Worm (Caenorhabditis elegans) whole organism, midembryonic: ENCODE data around the gene clec-137.

Source experiments
- T22C8.4 ChIP-seq: fragments of 200-800 bp; sonication (Bioruptor generic); IDR thresholded peaks from 2 replicates; pipeline ENCODE4 v1.3.6; 2022; ENCODE audit warnings: missing genetic modification characterization, missing compliant biosample characterization
- cog-1 ChIP-seq: sonication (generic microtip); optimal IDR thresholded peaks from 2 replicates; lab custom pipeline; 2016; ENCODE audit warnings: missing genetic modification characterization, missing compliant biosample characterization
- flt-1 ChIP-seq: fragments of 200-800 bp; sonication (Bioruptor generic); IDR thresholded peaks from 2 replicates; pipeline ENCODE4 v1.3.6; 2022; ENCODE audit warnings: missing genetic modification characterization, missing compliant biosample characterization
- klf-2 ChIP-seq: fragments of 200-800 bp; sonication (Bioruptor generic); conservative IDR thresholded peaks from 2 replicates; pipeline ENCODE4 v1.3.6; 2022; ENCODE audit warnings: missing genetic modification reagents, missing genetic modification characterization, missing compliant biosample characterization
- med-1 ChIP-seq: sonication (generic microtip); optimal IDR thresholded peaks from 2 replicates; lab custom pipeline; 2017; ENCODE audit warnings: missing genetic modification characterization, mild to moderate bottlenecking, missing compliant biosample characterization, antibody characterized with exemption, missing genetic modification reagents; ENCODE audit not compliant: insufficient read depth
- ref-1 ChIP-seq: fragments of 200-800 bp; sonication (Bioruptor generic); conservative IDR thresholded peaks from 2 replicates; pipeline ENCODE4 v1.3.6; 2022; ENCODE audit warnings: missing genetic modification reagents, missing genetic modification characterization, missing compliant biosample characterization
- tab-1 ChIP-seq: fragments of 200-800 bp; sonication (Bioruptor generic); IDR thresholded peaks from 2 replicates; pipeline ENCODE4 v1.3.6; 2022; ENCODE audit warnings: missing genetic modification characterization, missing compliant biosample characterization
- ztf-23 ChIP-seq: fragments of 200-800 bp; sonication (Bioruptor generic); IDR thresholded peaks from 2 replicates; pipeline ENCODE4 v1.3.6; 2022; ENCODE audit warnings: missing genetic modification reagents, missing genetic modification characterization, missing compliant biosample characterization
- ztf-29 ChIP-seq: fragments of 200-800 bp; sonication (Bioruptor generic); IDR thresholded peaks from 2 replicates; pipeline ENCODE4 v1.3.6; 2022; ENCODE audit warnings: missing genetic modification reagents, missing genetic modification characterization, missing compliant biosample characterization

- TF ChIP-seq tab-1: no peak
- TF ChIP-seq ztf-29 (GFP tag; lab: Robert Waterston, UW): no peak
- TF ChIP-seq ztf-23: no peak
- TF ChIP-seq ref-1 (GFP tag; lab: Robert Waterston, UW): no peak
- TF ChIP-seq flt-1: no peak
- no peak for TF ChIP-seq klf-2 (GFP tag; lab: Robert Waterston, UW)
- no peak for TF ChIP-seq med-1 (GFP tag; lab: Kevin White, UChicago)
- TF ChIP-seq T22C8.4 (GFP tag; lab: Robert Waterston, UW): no peak
- TF ChIP-seq cog-1 (tag; lab: Kevin White, UChicago): no peak
Observed at ce11 chrII:4655834-4656233, 37.9 kb upstream of the clec-137 start, which contains the start of gene fut-6.
